Worm (Caenorhabditis elegans): Measurements from ENCODE around the gene B0252.8.

The B0252.8 gene

DNA sequence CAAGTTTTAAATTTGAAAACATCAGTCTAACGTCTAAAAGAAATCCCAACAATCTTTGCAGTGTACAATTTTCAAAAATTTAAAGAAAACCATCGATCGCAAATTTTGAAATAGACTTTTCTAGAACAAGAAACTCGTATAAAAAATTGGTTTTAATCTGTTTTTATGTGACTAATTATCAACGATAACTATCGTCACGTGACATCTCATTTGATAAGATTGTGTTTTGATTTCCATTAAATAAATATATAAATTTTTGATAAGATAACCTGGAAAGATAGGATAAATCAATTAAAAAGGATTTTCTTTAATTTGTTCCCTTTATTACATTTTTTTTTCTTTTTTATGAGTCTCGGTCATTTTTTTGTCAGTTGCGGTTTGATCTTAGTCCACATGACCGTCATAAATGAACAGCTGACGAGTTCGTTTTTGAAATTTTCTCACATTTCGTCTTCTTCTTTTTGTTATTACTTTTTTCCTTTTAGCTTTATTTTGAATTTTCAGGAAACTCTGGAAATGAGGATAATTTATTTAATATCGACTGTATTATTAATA, 6.3 kb upstream of the B0252.8 start, which contains the start of gene asm-1:
Gene asm-1 (plus strand): TSS at position 505 of the 555 bp plus-strand sequence.
- TF ChIP-seq ces-1 (GFP tag; optimal IDR thresholded peaks at IDR 0.05) (no peak), cnd-1 (tag; optimal IDR thresholded peaks at IDR 0.05) (no peak), unc-120 (tag; optimal IDR thresholded peaks at IDR 0.05; ENCODE audit: poor library complexity, severe bottlenecking) (no peak), unc-39 (tag; optimal IDR thresholded peaks at IDR 0.05) (no peak), elt-3 (tag; optimal IDR thresholded peaks at IDR 0.05) (no peak), drap-1 (GFP tag; optimal IDR thresholded peaks at IDR 0.05) (no peak), elt-1 (tag; optimal IDR thresholded peaks at IDR 0.05; ENCODE audit: borderline replicate concordance, insufficient read depth) (no peak), ceh-39 (tag; optimal IDR thresholded peaks at IDR 0.05) (no peak), pha-4 (tag; optimal IDR thresholded peaks at IDR 0.05) (no peak), lin-32 (GFP tag; optimal IDR thresholded peaks at IDR 0.05) (no peak), lsy-2 (tag; optimal IDR thresholded peaks at IDR 0.05) (no peak), mls-2 (tag; optimal IDR thresholded peaks at IDR 0.05) (no peak), ham-2 (GFP tag; optimal IDR thresholded peaks at IDR 0.05) (no peak), nhr-12 (tag; optimal IDR thresholded peaks at IDR 0.05) (no peak), zip-8 (tag; optimal IDR thresholded peaks at IDR 0.05) (no peak)

DNA sequence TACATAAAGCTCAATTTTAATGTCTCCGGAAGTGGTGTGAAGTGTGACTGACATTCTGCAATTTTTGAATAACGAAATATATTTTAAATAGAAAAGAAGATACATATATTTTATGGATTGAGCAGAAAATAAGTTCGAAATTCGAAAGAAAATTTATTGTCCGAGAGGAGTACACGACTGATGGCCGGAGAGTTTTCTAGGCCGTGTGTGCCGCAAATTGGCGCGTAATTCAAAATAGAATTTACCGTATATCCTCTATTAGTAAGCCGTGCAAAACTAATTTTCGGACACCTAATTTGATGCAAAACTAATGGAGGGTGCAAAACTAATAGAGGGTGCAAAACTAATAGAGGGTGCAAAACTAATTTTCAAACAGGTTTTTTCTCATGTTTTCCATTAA, 2.7 kb upstream of the B0252.8 start, which contains the start of gene cyn-10:
Gene cyn-10 (minus strand): TSS at position 57 of the 400 bp plus-strand sequence.
- TF ChIP-seq mls-2 (tag; optimal IDR thresholded peaks at IDR 0.05) (no peak), mep-1 (tag; optimal IDR thresholded peaks at IDR 0.05) (peak; percentile 13), ztf-11 (tag; optimal IDR thresholded peaks at IDR 0.05) (no peak), cnd-1 (tag; optimal IDR thresholded peaks at IDR 0.05) (peak; percentile 62), ham-2 (GFP tag; optimal IDR thresholded peaks at IDR 0.05) (no peak), ces-1 (GFP tag; optimal IDR thresholded peaks at IDR 0.05) (peak; percentile 37), sem-2 (GFP tag; optimal IDR thresholded peaks at IDR 0.05) (no peak), lin-32 (GFP tag; optimal IDR thresholded peaks at IDR 0.05) (peak; percentile 30), zip-8 (tag; optimal IDR thresholded peaks at IDR 0.05) (no peak)

DNA sequence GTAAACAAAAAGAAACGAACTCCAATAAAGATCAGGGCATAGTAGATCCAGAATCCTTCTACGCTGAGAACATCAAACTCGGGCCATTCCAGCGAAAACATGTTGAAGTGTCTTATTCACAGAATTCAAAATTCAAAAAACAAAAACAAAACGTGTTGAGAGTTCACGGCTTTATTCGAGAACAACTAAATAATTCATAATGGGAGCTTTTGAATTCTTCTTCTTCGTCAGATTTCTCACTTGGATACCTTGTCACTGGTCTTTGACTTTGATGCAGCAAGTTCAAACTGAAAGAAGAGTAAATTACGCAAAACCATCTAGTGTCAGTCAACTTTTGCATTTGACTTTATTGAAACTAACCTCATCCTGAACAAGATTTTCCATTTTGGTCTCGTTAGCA, 1.7 kb downstream of the B0252.8 start, which contains the start of gene B0252.11:
Gene B0252.11 (minus strand): TSS at position 101 of the 400 bp plus-strand sequence.
- TF ChIP-seq elt-1 (tag; optimal IDR thresholded peaks at IDR 0.05; ENCODE audit: borderline replicate concordance, insufficient read depth) (no peak), tbx-8 (GFP tag; optimal IDR thresholded peaks at IDR 0.05) (no peak), nhr-76 (tag; optimal IDR thresholded peaks at IDR 0.05) (no peak), hlh-1 (tag; optimal IDR thresholded peaks at IDR 0.05) (no peak), blmp-1 (tag; optimal IDR thresholded peaks at IDR 0.05) (no peak), ham-2 (GFP tag; optimal IDR thresholded peaks at IDR 0.05) (no peak), M03D4.4 (tag; optimal IDR thresholded peaks at IDR 0.05) (no peak), ceh-83 (GFP tag; optimal IDR thresholded peaks at IDR 0.05) (no peak), unc-39 (tag; optimal IDR thresholded peaks at IDR 0.05) (no peak), unc-62 (GFP tag; optimal IDR thresholded peaks at IDR 0.05) (no peak), sem-2 (GFP tag; optimal IDR thresholded peaks at IDR 0.05) (no peak), bed-3 (GFP tag; optimal IDR thresholded peaks at IDR 0.05) (no peak), lsy-2 (tag; optimal IDR thresholded peaks at IDR 0.05) (no peak), unc-120 (tag; optimal IDR thresholded peaks at IDR 0.05; ENCODE audit: poor library complexity, severe bottlenecking) (no peak), mep-1 (tag; optimal IDR thresholded peaks at IDR 0.05) (no peak), ces-1 (GFP tag; optimal IDR thresholded peaks at IDR 0.05) (no peak), mab-5 (tag; optimal IDR thresholded peaks at IDR 0.05) (no peak)

DNA sequence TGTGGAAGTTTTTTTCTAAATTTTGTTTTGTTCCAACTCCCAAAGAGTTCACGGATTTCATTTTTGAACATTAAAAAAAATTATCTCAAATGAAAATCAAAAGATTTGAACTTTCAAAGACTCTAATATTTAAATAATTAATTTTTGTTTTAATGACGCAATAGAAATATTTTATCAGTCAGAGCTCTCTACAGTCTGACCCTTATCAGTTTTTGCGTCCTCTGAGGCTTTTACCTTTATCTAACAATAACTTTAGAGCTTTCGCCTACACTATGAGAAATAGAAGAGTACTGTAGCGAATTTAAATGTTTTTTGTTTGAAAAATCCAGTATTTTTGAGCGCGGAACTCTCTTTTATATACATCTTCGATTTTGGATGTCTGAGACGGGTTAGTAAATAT, 2.9 kb downstream of the B0252.8 start, which contains the start of gene B0252.5:
Gene B0252.5 (minus strand): TSS at position 17 of the 400 bp plus-strand sequence.
- no peak for TF ChIP-seq ceh-43 (GFP tag; optimal IDR thresholded peaks at IDR 0.05)
- no peak for TF ChIP-seq nhr-76 (tag; optimal IDR thresholded peaks at IDR 0.05)
- no peak for TF ChIP-seq snpc-4 (tag; optimal IDR thresholded peaks at IDR 0.05)
- TF ChIP-seq nhr-237 (tag; optimal IDR thresholded peaks at IDR 0.05) = no peak
- TF ChIP-seq unc-39 (tag; optimal IDR thresholded peaks at IDR 0.05) = no peak
- no peak for TF ChIP-seq ham-2 (GFP tag; optimal IDR thresholded peaks at IDR 0.05)
- TF ChIP-seq elt-1 (tag; optimal IDR thresholded peaks at IDR 0.05; ENCODE audit: borderline replicate concordance, insufficient read depth) = no peak
- TF ChIP-seq tbx-8 (GFP tag; optimal IDR thresholded peaks at IDR 0.05) = no peak

DNA sequence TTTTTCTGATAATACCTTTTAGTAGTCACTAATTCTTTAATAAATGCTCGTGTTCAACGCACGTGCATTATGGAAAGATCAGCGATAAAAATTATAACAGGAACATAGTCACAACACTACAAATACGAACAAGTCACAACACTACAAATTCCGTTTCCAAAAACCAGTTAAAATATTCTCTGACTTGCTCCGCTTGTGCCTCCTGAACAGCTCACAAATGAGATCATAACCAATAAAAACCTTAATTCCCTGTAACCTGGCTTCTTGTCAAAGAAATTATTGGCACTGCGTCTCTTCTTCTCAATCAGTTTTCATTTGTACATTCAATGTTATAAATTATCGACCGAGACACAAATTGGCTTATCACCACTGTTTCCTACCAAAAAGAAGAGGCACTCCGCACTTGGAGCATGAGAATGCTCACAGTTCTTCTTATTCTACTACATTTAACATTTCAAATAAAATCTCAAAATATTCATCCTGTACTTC, 3.4 kb downstream of the B0252.8 start, which contains the start of gene B0252.1:
Gene B0252.1 (plus strand): TSS at position 318 of the 489 bp plus-strand sequence.
- no peak for TF ChIP-seq blmp-1 (tag; optimal IDR thresholded peaks at IDR 0.05)
